Worm (Caenorhabditis elegans) whole organism, L1 larva: ENCODE results near the gene adbp-1.

Experiments
- C16A3.4 ChIP-seq: fragments of 150-350 bp; optimal IDR thresholded peaks from 2 replicates; lab custom pipeline; 2014; ENCODE audit warnings: missing biosample characterization, missing genetic modification characterization
- Y116A8C.19 ChIP-seq: sonication (generic microtip); optimal IDR thresholded peaks from 2 replicates; lab custom pipeline; 2016; ENCODE audit warnings: missing compliant biosample characterization, missing genetic modification characterization, borderline replicate concordance
- aha-1 ChIP-seq: fragments of 150-350 bp; optimal IDR thresholded peaks from 2 replicates; lab custom pipeline; 2014; ENCODE audit warnings: missing biosample characterization, missing genetic modification characterization
- aly-2 ChIP-seq: fragments of 150-350 bp; optimal IDR thresholded peaks from 2 replicates; lab custom pipeline; 2014; ENCODE audit warnings: missing biosample characterization, missing genetic modification characterization
- blmp-1 ChIP-seq: fragments of 150-350 bp; optimal IDR thresholded peaks from 2 replicates; lab custom pipeline; 2014; ENCODE audit warnings: missing biosample characterization, missing genetic modification characterization
- ceh-63 ChIP-seq: fragments of 200-800 bp; sonication (Bioruptor generic); optimal IDR thresholded peaks from 2 replicates; lab custom pipeline; 2018; ENCODE audit warnings: mild to moderate bottlenecking, missing genetic modification characterization, missing compliant biosample characterization
- ceh-8 ChIP-seq: fragments of 200-800 bp; sonication (Bioruptor generic); optimal IDR thresholded peaks from 2 replicates; lab custom pipeline; 2018; ENCODE audit warnings: mild to moderate bottlenecking, missing genetic modification characterization, moderate library complexity, missing compliant biosample characterization
- ceh-82 ChIP-seq, 3 experiments: fragments of 150-350 bp in 1 of 3; sonication (generic microtip) in 2 of 3; optimal IDR thresholded peaks; 2 replicates each; lab custom pipeline; 2014 to 2017; ENCODE audit warnings: missing biosample characterization in 3 of 3, missing genetic modification characterization in 3 of 3
- efl-1 ChIP-seq, 4 experiments: fragments of 150-350 bp; optimal IDR thresholded peaks in 3 of 4; peaks in 1 of 4; 1 replicate in 1 of 4; 2 replicates in 3 of 4; lab custom pipeline; 2014; ENCODE audit warnings: missing biosample characterization in 2 of 4, missing genetic modification characterization in 2 of 4, missing genetic modification reagents in 2 of 4
- egl-27 ChIP-seq, 2 experiments: fragments of 150-350 bp in 1 of 2; sonication (generic microtip); optimal IDR thresholded peaks; 3 replicates each; lab custom pipeline; 2017 to 2018; ENCODE audit warnings: missing biosample characterization in 2 of 2, missing genetic modification characterization in 2 of 2, missing genetic modification reagents in 2 of 2
- elt-2 ChIP-seq: sonication (generic microtip); optimal IDR thresholded peaks from 2 replicates; lab custom pipeline; 2016; ENCODE audit warnings: missing genetic modification characterization, mild to moderate bottlenecking, inconsistent platforms, missing compliant biosample characterization, missing genetic modification reagents
- elt-3 ChIP-seq, 6 experiments: fragments of 150-350 bp in 1 of 6; sonication (generic microtip); optimal IDR thresholded peaks; 2 replicates each; lab custom pipeline; 2017 to 2018; ENCODE audit warnings: missing biosample characterization in 6 of 6, missing genetic modification characterization in 6 of 6, inconsistent platforms in 1 of 6
- fkh-10 ChIP-seq: sonication (generic microtip); optimal IDR thresholded peaks from 2 replicates; lab custom pipeline; 2017; ENCODE audit warnings: missing biosample characterization, missing genetic modification reagents, missing genetic modification characterization
- fkh-4 ChIP-seq: sonication (generic microtip); optimal IDR thresholded peaks from 2 replicates; lab custom pipeline; 2016; ENCODE audit warnings: missing compliant biosample characterization, missing genetic modification characterization, borderline replicate concordance
- fkh-8 ChIP-seq: sonication (generic microtip); optimal IDR thresholded peaks from 2 replicates; lab custom pipeline; 2016; ENCODE audit warnings: mild to moderate bottlenecking, missing genetic modification characterization, missing compliant biosample characterization
- fos-1 ChIP-seq: fragments of 150-350 bp; optimal IDR thresholded peaks from 2 replicates; lab custom pipeline; 2014; ENCODE audit warnings: missing biosample characterization, missing genetic modification characterization
- grh-1 ChIP-seq: fragments of 200-800 bp; sonication (Bioruptor generic); IDR thresholded peaks from 2 replicates; pipeline ENCODE4 v1.3.6; 2022; ENCODE audit warnings: missing genetic modification reagents, missing genetic modification characterization, missing compliant biosample characterization
- hpl-2 ChIP-seq: fragments of 150-350 bp; optimal IDR thresholded peaks from 2 replicates; lab custom pipeline; 2014; ENCODE audit warnings: missing biosample characterization, missing genetic modification reagents, missing genetic modification characterization
- irx-1 ChIP-seq: sonication (generic microtip); optimal IDR thresholded peaks from 2 replicates; lab custom pipeline; 2016; ENCODE audit warnings: missing genetic modification characterization, missing compliant biosample characterization
- lin-14 ChIP-seq: fragments of 200-800 bp; sonication (Bioruptor generic); optimal IDR thresholded peaks from 2 replicates; lab custom pipeline; 2018; ENCODE audit warnings: mild to moderate bottlenecking, missing genetic modification characterization, moderate library complexity, missing compliant biosample characterization
- lin-35 ChIP-seq, 2 experiments: fragments of 150-350 bp; optimal IDR thresholded peaks; 2 replicates each; lab custom pipeline; 2014; ENCODE audit warnings: missing biosample characterization in 2 of 2, missing genetic modification characterization in 2 of 2, missing genetic modification reagents in 2 of 2
- lir-3 ChIP-seq: sonication (generic microtip); optimal IDR thresholded peaks from 2 replicates; lab custom pipeline; 2016; ENCODE audit warnings: mild to moderate bottlenecking, missing genetic modification characterization, moderate library complexity, missing compliant biosample characterization; ENCODE audit not compliant: poor library complexity
- lsy-2 ChIP-seq, 2 experiments: fragments of 150-350 bp; optimal IDR thresholded peaks; 2 replicates each; lab custom pipeline; 2014; ENCODE audit warnings: missing biosample characterization in 2 of 2, missing genetic modification characterization in 2 of 2
- mdl-1 ChIP-seq, 2 experiments: fragments of 150-350 bp; optimal IDR thresholded peaks; 2 replicates each; lab custom pipeline; 2014 to 2017; ENCODE audit warnings: missing biosample characterization in 2 of 2, missing genetic modification characterization in 2 of 2, inconsistent platforms in 1 of 2
- mef-2 ChIP-seq: fragments of 150-350 bp; optimal IDR thresholded peaks from 2 replicates; lab custom pipeline; 2014; ENCODE audit warnings: missing biosample characterization, missing genetic modification characterization
- nhr-11 ChIP-seq: fragments of 150-350 bp; optimal IDR thresholded peaks from 2 replicates; lab custom pipeline; 2014; ENCODE audit warnings: missing biosample characterization, missing genetic modification characterization
- nhr-12 ChIP-seq: sonication (generic microtip); optimal IDR thresholded peaks from 2 replicates; lab custom pipeline; 2017; ENCODE audit warnings: missing biosample characterization, missing genetic modification characterization
- nhr-20 ChIP-seq: sonication (generic microtip); optimal IDR thresholded peaks from 2 replicates; lab custom pipeline; 2016; ENCODE audit warnings: mild to moderate bottlenecking, missing genetic modification characterization, missing compliant biosample characterization
- nhr-237 ChIP-seq: fragments of 150-350 bp; optimal IDR thresholded peaks from 2 replicates; lab custom pipeline; 2014; ENCODE audit warnings: missing biosample characterization, missing genetic modification characterization
- nhr-76 ChIP-seq: sonication (generic microtip); optimal IDR thresholded peaks from 2 replicates; lab custom pipeline; 2017; ENCODE audit warnings: missing biosample characterization, missing genetic modification characterization
- nhr-84 ChIP-seq: sonication (generic microtip); optimal IDR thresholded peaks from 2 replicates; lab custom pipeline; 2017; ENCODE audit warnings: missing biosample characterization, missing genetic modification characterization
- nhr-85 ChIP-seq: sonication (generic microtip); peaks from one replicate; lab custom pipeline; 2016; ENCODE audit warnings: missing genetic modification characterization, inconsistent platforms, missing compliant biosample characterization
- nhr-90 ChIP-seq: sonication (generic microtip); optimal IDR thresholded peaks from 2 replicates; lab custom pipeline; 2016; ENCODE audit warnings: mild to moderate bottlenecking, missing genetic modification characterization, missing compliant biosample characterization; ENCODE audit not compliant: poor library complexity
- pag-3 ChIP-seq: sonication (generic microtip); optimal IDR thresholded peaks from 2 replicates; lab custom pipeline; 2017; ENCODE audit warnings: missing genetic modification characterization, mild to moderate bottlenecking, missing compliant biosample characterization, antibody characterized with exemption, borderline replicate concordance; ENCODE audit not compliant: insufficient read depth
- snu-23 ChIP-seq: sonication (generic microtip); optimal IDR thresholded peaks from 2 replicates; lab custom pipeline; 2016; ENCODE audit warnings: missing genetic modification characterization, missing compliant biosample characterization
- sox-4 ChIP-seq: sonication (generic microtip); optimal IDR thresholded peaks from 2 replicates; lab custom pipeline; 2016; ENCODE audit warnings: missing genetic modification characterization, missing compliant biosample characterization
- tbx-2 ChIP-seq: sonication (generic microtip); optimal IDR thresholded peaks from 2 replicates; lab custom pipeline; 2016; ENCODE audit warnings: missing genetic modification characterization, missing compliant biosample characterization
- tlp-1 ChIP-seq: fragments of 150-350 bp; optimal IDR thresholded peaks from 2 replicates; lab custom pipeline; 2014; ENCODE audit warnings: missing biosample characterization, missing genetic modification characterization
- unc-130 ChIP-seq: fragments of 150-350 bp; optimal IDR thresholded peaks from 2 replicates; lab custom pipeline; 2017; ENCODE audit warnings: missing biosample characterization, missing genetic modification characterization, inconsistent platforms
- unc-30 ChIP-seq: sonication (generic microtip); optimal IDR thresholded peaks from 2 replicates; lab custom pipeline; 2017; ENCODE audit warnings: missing biosample characterization, missing genetic modification characterization
- unc-62 ChIP-seq: fragments of 150-350 bp; optimal IDR thresholded peaks from 2 replicates; lab custom pipeline; 2014; ENCODE audit warnings: missing biosample characterization, missing genetic modification reagents, missing genetic modification characterization
- unc-98 ChIP-seq: fragments of 200-800 bp; sonication (Bioruptor generic); IDR thresholded peaks from 2 replicates; pipeline ENCODE4 v1.3.6; 2022; ENCODE audit warnings: missing genetic modification characterization, missing compliant biosample characterization
- xbp-1 ChIP-seq: sonication (generic microtip); optimal IDR thresholded peaks from 2 replicates; lab custom pipeline; 2016; ENCODE audit warnings: missing genetic modification characterization, missing compliant biosample characterization
- zag-1 ChIP-seq: fragments of 150-350 bp; optimal IDR thresholded peaks from 2 replicates; lab custom pipeline; 2014; ENCODE audit warnings: missing biosample characterization, missing genetic modification characterization
- zip-4 ChIP-seq: fragments of 200-800 bp; sonication (Bioruptor generic); optimal IDR thresholded peaks from 2 replicates; lab custom pipeline; 2018; ENCODE audit warnings: mild to moderate bottlenecking, missing genetic modification characterization, moderate library complexity, missing compliant biosample characterization
- ztf-4 ChIP-seq: fragments of 150-350 bp; optimal IDR thresholded peaks from 2 replicates; lab custom pipeline; 2014; ENCODE audit warnings: missing biosample characterization, missing genetic modification characterization

The adbp-1 gene

ce11 chrII:11485200-11485599 lies 41.2 kb downstream of the adbp-1 start, which contains the start of gene twk-5:
TSS of gene twk-5 (minus strand) at chrII:11485300.
- TF ChIP-seq ztf-4 = no peak
- TF ChIP-seq fos-1 = no peak
- peak; percentile 67 for TF ChIP-seq nhr-85 (tag; lab: Kevin White, UChicago)
- TF ChIP-seq nhr-11 (tag; lab: Kevin White, UChicago) = no peak
- TF ChIP-seq Y116A8C.19 (tag; lab: Kevin White, UChicago) = no peak
- no peak for TF ChIP-seq unc-98 (GFP tag; lab: Robert Waterston, UW)
- no peak for TF ChIP-seq irx-1 (tag; lab: Kevin White, UChicago)
- TF ChIP-seq snu-23 (GFP tag; lab: Kevin White, UChicago) = peak; percentile 4
- peak in 1 of 2 experiments; percentile 7 for TF ChIP-seq lsy-2 (tag; optimal IDR thresholded peaks at IDR 0.05; lab: Kevin White, UChicago)
- TF ChIP-seq nhr-76 (tag; lab: Kevin White, UChicago) = no peak
- TF ChIP-seq xbp-1 = no peak
- TF ChIP-seq nhr-12 (tag; lab: Kevin White, UChicago) = no peak
- TF ChIP-seq mdl-1 (tag; optimal IDR thresholded peaks at IDR 0.05; lab: Kevin White, UChicago) = no peak
- TF ChIP-seq efl-1 (optimal IDR thresholded peaks at IDR 0.05; lab: Kevin White, UChicago) = no peak
- no peak for TF ChIP-seq efl-1 (GFP tag; optimal IDR thresholded peaks at IDR 0.05 in 1 of 2; lab: Kevin White, UChicago)
- TF ChIP-seq lin-14 (GFP tag; lab: Kevin White, UChicago) = peak; percentile 17
- no peak for TF ChIP-seq nhr-237

DNA sequence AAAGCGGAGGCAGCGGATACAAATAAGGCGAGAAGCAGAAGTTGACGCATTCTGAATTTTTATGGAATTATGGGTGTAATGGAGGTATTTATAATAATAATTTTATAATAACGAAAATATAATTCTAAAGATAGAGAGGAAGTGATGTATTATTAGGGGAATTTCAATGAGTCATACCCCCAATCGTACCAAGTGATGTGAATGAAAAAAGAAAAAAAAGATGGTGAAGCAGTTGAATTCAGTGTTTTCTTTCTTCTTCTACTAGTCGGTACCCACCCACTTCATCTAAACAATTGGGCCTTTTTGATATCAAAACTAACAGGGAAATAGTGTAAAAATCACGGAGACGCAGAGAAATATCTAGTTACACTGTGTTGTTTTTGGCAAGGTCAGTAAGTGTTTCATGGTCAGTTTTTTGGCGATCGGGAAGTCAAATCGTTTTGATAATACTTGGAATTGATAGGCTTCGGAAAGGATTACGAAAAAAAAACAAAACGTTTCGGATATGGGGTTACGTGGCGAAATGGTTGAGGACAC lies 42.8 kb downstream of the adbp-1 start, which contains the start of gene ttr-18:
Gene ttr-18, minus strand, starts transcription at position 51 of the 537 bp plus-strand sequence.
- TF ChIP-seq zag-1 = no peak
- TF ChIP-seq lin-35 (GFP tag; optimal IDR thresholded peaks at IDR 0.05; lab: Kevin White, UChicago) = no peak
- TF ChIP-seq snu-23 (GFP tag; lab: Kevin White, UChicago) = peak; percentile 39
- TF ChIP-seq unc-62 = no peak
- TF ChIP-seq nhr-90 (tag; lab: Kevin White, UChicago) = peak; percentile 16
- peak; percentile 58 for TF ChIP-seq lin-14 (GFP tag; lab: Kevin White, UChicago)
- no peak for TF ChIP-seq ceh-82 (tag; optimal IDR thresholded peaks at IDR 0.05; lab: Kevin White, UChicago)
- TF ChIP-seq aha-1 (tag; lab: Kevin White, UChicago) = no peak
- no peak for TF ChIP-seq elt-2
- peak; percentile 9 for TF ChIP-seq blmp-1 (tag; lab: Kevin White, UChicago)
- TF ChIP-seq tlp-1 = no peak
- no peak for TF ChIP-seq nhr-84 (tag; lab: Kevin White, UChicago)
- TF ChIP-seq mdl-1 (tag; optimal IDR thresholded peaks at IDR 0.05; lab: Kevin White, UChicago) = no peak
- TF ChIP-seq nhr-85 (tag; lab: Kevin White, UChicago) = peak; percentile 77
- no peak for TF ChIP-seq tbx-2
- peak; percentile 28 for TF ChIP-seq nhr-20 (tag; lab: Kevin White, UChicago)
- no peak for TF ChIP-seq grh-1 (GFP tag; lab: Robert Waterston, UW)
- TF ChIP-seq elt-3 (tag; optimal IDR thresholded peaks at IDR 0.05; lab: Kevin White, UChicago) = peak in 1 of 6 experiments; percentile 40
- TF ChIP-seq, all 84 proteins: peak for 7

DNA sequence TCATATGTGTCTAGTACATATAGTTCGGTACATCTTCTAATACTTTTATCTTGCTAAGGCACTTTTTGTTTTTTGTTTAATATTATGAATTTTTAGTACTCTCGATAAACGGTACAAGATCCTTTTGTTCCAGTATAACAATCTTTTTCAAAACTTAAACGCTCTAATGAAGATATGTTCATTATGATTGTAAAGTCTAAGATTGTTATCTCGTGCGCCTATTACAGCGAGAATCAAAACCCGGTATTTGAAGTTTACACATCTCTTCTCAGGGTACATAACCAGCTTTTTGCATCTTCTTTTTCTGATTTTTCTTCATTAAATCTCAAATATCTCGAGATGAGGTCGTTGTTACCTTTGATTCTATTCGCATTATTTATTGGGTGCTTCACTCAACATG lies 44.0 kb downstream of the adbp-1 start, which contains the start of gene B0334.13:
Gene B0334.13, plus strand, starts transcription at position 301 of the 400 bp plus-strand sequence.
- TF ChIP-seq zip-4 (GFP tag; lab: Kevin White, UChicago) = no peak
- no peak for TF ChIP-seq blmp-1 (tag; lab: Kevin White, UChicago)
- no peak for TF ChIP-seq sox-4 (tag; lab: Kevin White, UChicago)
- TF ChIP-seq ceh-63 (GFP tag; lab: Kevin White, UChicago) = no peak
- no peak for TF ChIP-seq fkh-10 (GFP tag; lab: Kevin White, UChicago)
- TF ChIP-seq nhr-12 (tag; lab: Kevin White, UChicago) = no peak
- no peak for TF ChIP-seq xbp-1

DNA sequence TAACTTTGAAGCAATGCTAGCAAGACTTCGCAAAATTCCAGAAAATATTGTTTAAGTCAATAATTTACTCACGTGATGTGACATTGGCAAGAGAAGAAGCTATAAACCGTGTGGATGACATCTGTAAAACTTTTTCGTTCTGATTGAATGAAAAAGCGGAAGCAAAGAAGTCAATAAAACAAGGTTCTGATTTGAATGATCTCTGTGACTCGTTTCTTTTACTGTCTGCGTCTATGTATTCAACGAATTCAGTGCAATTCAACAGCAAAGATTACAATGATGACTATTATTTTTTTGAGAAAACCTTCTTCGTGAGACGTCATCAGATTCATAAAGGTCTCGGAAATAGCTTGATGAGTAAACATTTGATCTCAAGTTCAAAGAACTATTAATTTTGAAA lies 48.9 kb downstream of the adbp-1 start, which contains the start of gene hacl-1:
Gene hacl-1, minus strand, starts transcription at position 121 of the 400 bp plus-strand sequence.
- no peak for TF ChIP-seq zip-4 (GFP tag; lab: Kevin White, UChicago)
- TF ChIP-seq sox-4 (tag; lab: Kevin White, UChicago) = no peak
- no peak for TF ChIP-seq unc-30 (tag; lab: Kevin White, UChicago)
- no peak for TF ChIP-seq fos-1
- TF ChIP-seq C16A3.4 (tag; lab: Kevin White, UChicago) = no peak
- TF ChIP-seq pag-3 (tag; lab: Kevin White, UChicago) = no peak
- TF ChIP-seq mef-2 (tag; lab: Kevin White, UChicago) = no peak
- TF ChIP-seq fkh-8 (tag; lab: Kevin White, UChicago) = peak; percentile 76
- no peak for TF ChIP-seq tlp-1
- TF ChIP-seq lir-3 = no peak
- no peak for TF ChIP-seq fkh-4 (tag; lab: Kevin White, UChicago)
- TF ChIP-seq ceh-8 (GFP tag; lab: Kevin White, UChicago) = no peak
- no peak for TF ChIP-seq grh-1 (GFP tag; lab: Robert Waterston, UW)
- no peak for TF ChIP-seq ztf-4
- TF ChIP-seq hpl-2 = no peak
- no peak for TF ChIP-seq egl-27 (tag; optimal IDR thresholded peaks at IDR 0.05; lab: Kevin White, UChicago)
- no peak for TF ChIP-seq unc-130 (tag; lab: Kevin White, UChicago)
- no peak for TF ChIP-seq aly-2 (tag; lab: Kevin White, UChicago)
